Worm (Caenorhabditis elegans) whole organism, L4 larva: Measurements from ENCODE around the gene ttr-5.

Experiments
- D1046.2 ChIP-seq: fragments of 200-800 bp; sonication (Bioruptor generic); IDR thresholded peaks from 2 replicates; pipeline ENCODE4 v1.3.6; 2022; ENCODE audit warnings: missing genetic modification characterization, missing compliant biosample characterization
- F10B5.3 ChIP-seq: sonication (generic microtip); optimal IDR thresholded peaks from 2 replicates; lab custom pipeline; 2016; ENCODE audit warnings: mild to moderate bottlenecking, missing genetic modification characterization, missing compliant biosample characterization
- F26F4.8 ChIP-seq: fragments of 200-800 bp; sonication (Bioruptor generic); conservative IDR thresholded peaks from 2 replicates; pipeline ENCODE4 v1.3.6; 2022; ENCODE audit warnings: missing genetic modification characterization, missing compliant biosample characterization
- T20F7.1 ChIP-seq: fragments of 200-800 bp; sonication (Bioruptor generic); optimal IDR thresholded peaks from 2 replicates; lab custom pipeline; 2018; ENCODE audit warnings: mild to moderate bottlenecking, missing genetic modification characterization, missing compliant biosample characterization
- T26A8.4 ChIP-seq: fragments of 200-800 bp; sonication (Bioruptor generic); IDR thresholded peaks from 2 replicates; pipeline ENCODE4 v1.3.6; 2022; ENCODE audit warnings: missing genetic modification characterization, missing compliant biosample characterization
- Y105C5A.15 ChIP-seq: fragments of 200-800 bp; sonication (Bioruptor generic); IDR thresholded peaks from 2 replicates; pipeline ENCODE4 v1.3.6; 2022; ENCODE audit warnings: missing genetic modification characterization, missing compliant biosample characterization
- Y75B8A.6 ChIP-seq: fragments of 200-800 bp; sonication (Bioruptor generic); IDR thresholded peaks from 2 replicates; pipeline ENCODE4 v1.3.6; 2022; ENCODE audit warnings: missing genetic modification reagents, missing genetic modification characterization, missing compliant biosample characterization
- ZK546.5 ChIP-seq, 2 experiments: sonication (generic microtip); optimal IDR thresholded peaks; 2 replicates each; lab custom pipeline; 2017; ENCODE audit warnings: missing biosample characterization in 2 of 2, missing genetic modification characterization in 2 of 2
- aha-1 ChIP-seq: fragments of 150-350 bp; peaks from one replicate; lab custom pipeline; 2014; ENCODE audit warnings: missing biosample characterization, missing genetic modification characterization
- attf-4 ChIP-seq: sonication (generic microtip); optimal IDR thresholded peaks from 3 replicates; lab custom pipeline; 2017; ENCODE audit warnings: missing biosample characterization, missing genetic modification characterization
- ceh-20 ChIP-seq: fragments of 200-800 bp; sonication (Bioruptor generic); IDR thresholded peaks from 2 replicates; pipeline ENCODE4 v1.3.6; 2022; ENCODE audit warnings: missing genetic modification reagents, missing genetic modification characterization, missing compliant biosample characterization
- ceh-28 ChIP-seq: fragments of 150-350 bp; optimal IDR thresholded peaks from 2 replicates; lab custom pipeline; 2014; ENCODE audit warnings: missing biosample characterization, missing genetic modification reagents, missing genetic modification characterization
- ceh-44 ChIP-seq: fragments of 200-800 bp; sonication (Bioruptor generic); IDR thresholded peaks from 2 replicates; pipeline ENCODE4 v1.3.6; 2022; ENCODE audit warnings: missing genetic modification reagents, missing genetic modification characterization, missing compliant biosample characterization
- ceh-82 ChIP-seq: sonication (generic microtip); optimal IDR thresholded peaks from 2 replicates; lab custom pipeline; 2017; ENCODE audit warnings: missing biosample characterization, missing genetic modification characterization
- ctbp-1 ChIP-seq: fragments of 200-800 bp; sonication (Bioruptor generic); IDR thresholded peaks from 2 replicates; pipeline ENCODE4 v1.3.6; 2022; ENCODE audit warnings: missing genetic modification reagents, missing genetic modification characterization, missing compliant biosample characterization
- daf-12 ChIP-seq: fragments of 150-350 bp; optimal IDR thresholded peaks from 2 replicates; lab custom pipeline; 2014; ENCODE audit warnings: missing biosample characterization, missing genetic modification reagents, missing genetic modification characterization
- daf-16 ChIP-seq, 3 experiments: sonication (generic microtip); optimal IDR thresholded peaks; 2 replicates each; lab custom pipeline; 2016 to 2017; ENCODE audit warnings: missing genetic modification characterization in 3 of 3, missing genetic modification reagents in 3 of 3, mild to moderate bottlenecking in 2 of 3, missing compliant biosample characterization in 2 of 3, missing biosample characterization in 1 of 3, moderate library complexity in 1 of 3
- dmd-6 ChIP-seq: fragments of 200-800 bp; sonication (Bioruptor generic); IDR thresholded peaks from 2 replicates; pipeline ENCODE4 v1.3.6; 2022; ENCODE audit warnings: missing genetic modification reagents, missing genetic modification characterization, missing compliant biosample characterization
- dmd-9 ChIP-seq: fragments of 200-800 bp; sonication (Bioruptor generic); IDR thresholded peaks from 2 replicates; pipeline ENCODE4 v1.3.6; 2022; ENCODE audit warnings: missing genetic modification reagents, missing genetic modification characterization, missing compliant biosample characterization
- dpl-1 ChIP-seq: fragments of 150-350 bp; optimal IDR thresholded peaks from 2 replicates; lab custom pipeline; 2014; ENCODE audit warnings: missing biosample characterization, missing genetic modification reagents, missing genetic modification characterization
- hlh-11 ChIP-seq: fragments of 200-800 bp; sonication (Bioruptor generic); optimal IDR thresholded peaks from 2 replicates; lab custom pipeline; 2018; ENCODE audit warnings: mild to moderate bottlenecking, missing genetic modification characterization, missing compliant biosample characterization
- lin-29 ChIP-seq: fragments of 200-800 bp; sonication (Bioruptor generic); IDR thresholded peaks from 2 replicates; pipeline ENCODE4 v1.3.6; 2022; ENCODE audit warnings: missing genetic modification reagents, missing genetic modification characterization, missing compliant biosample characterization
- lir-3 ChIP-seq: sonication (generic microtip); optimal IDR thresholded peaks from 2 replicates; lab custom pipeline; 2016; ENCODE audit warnings: mild to moderate bottlenecking, missing genetic modification characterization, missing compliant biosample characterization
- lsy-2 ChIP-seq, 2 experiments: fragments of 150-350 bp in 1 of 2; sonication (generic microtip) in 1 of 2; optimal IDR thresholded peaks; 2 replicates each; lab custom pipeline; 2014 to 2017; ENCODE audit warnings: missing biosample characterization in 2 of 2, missing genetic modification characterization in 2 of 2
- madf-9 ChIP-seq: fragments of 200-800 bp; sonication (Bioruptor generic); conservative IDR thresholded peaks from 2 replicates; pipeline ENCODE4 v1.3.6; 2022; ENCODE audit warnings: missing genetic modification reagents, missing genetic modification characterization, missing compliant biosample characterization
- mdl-1 ChIP-seq, 2 experiments: fragments of 150-350 bp in 1 of 2; sonication (generic microtip) in 1 of 2; optimal IDR thresholded peaks; 2 replicates each; lab custom pipeline; 2014 to 2017; ENCODE audit warnings: missing biosample characterization in 2 of 2, missing genetic modification characterization in 2 of 2
- mes-2 ChIP-seq: sonication (generic microtip); optimal IDR thresholded peaks from 2 replicates; lab custom pipeline; 2016; ENCODE audit warnings: missing genotype, mild to moderate bottlenecking, missing genetic modification characterization, missing compliant biosample characterization; ENCODE audit not compliant: poor library complexity, severe bottlenecking
- mxl-3 ChIP-seq: fragments of 200-800 bp; sonication (Bioruptor generic); optimal IDR thresholded peaks from 2 replicates; lab custom pipeline; 2018; ENCODE audit warnings: mild to moderate bottlenecking, missing genetic modification characterization, missing compliant biosample characterization
- nhr-10 ChIP-seq: fragments of 150-350 bp; optimal IDR thresholded peaks from 2 replicates; lab custom pipeline; 2014; ENCODE audit warnings: missing biosample characterization, missing genetic modification characterization
- nhr-111 ChIP-seq: fragments of 200-800 bp; sonication (Bioruptor generic); optimal IDR thresholded peaks from 2 replicates; lab custom pipeline; 2018; ENCODE audit warnings: mild to moderate bottlenecking, missing genetic modification characterization, missing compliant biosample characterization
- nhr-41 ChIP-seq: fragments of 200-800 bp; sonication (Bioruptor generic); IDR thresholded peaks from 2 replicates; pipeline ENCODE4 v1.3.6; 2022; ENCODE audit warnings: missing genetic modification reagents, missing genetic modification characterization, missing compliant biosample characterization
- nhr-77 ChIP-seq: fragments of 150-350 bp; optimal IDR thresholded peaks from 2 replicates; lab custom pipeline; 2014; ENCODE audit warnings: missing biosample characterization, missing genetic modification characterization
- php-3 ChIP-seq: fragments of 200-800 bp; sonication (Bioruptor generic); IDR thresholded peaks from 2 replicates; pipeline ENCODE4 v1.3.6; 2022; ENCODE audit warnings: missing genetic modification reagents, missing genetic modification characterization, missing compliant biosample characterization
- rbr-2 ChIP-seq: sonication (generic microtip); optimal IDR thresholded peaks from 2 replicates; lab custom pipeline; 2016; ENCODE audit warnings: missing genotype, missing genetic modification characterization, missing compliant biosample characterization
- sdz-12 ChIP-seq: fragments of 200-800 bp; sonication (Bioruptor generic); optimal IDR thresholded peaks from 2 replicates; lab custom pipeline; 2018; ENCODE audit warnings: mild to moderate bottlenecking, missing genetic modification characterization, missing compliant biosample characterization
- spr-3 ChIP-seq: fragments of 200-800 bp; sonication (Bioruptor generic); optimal IDR thresholded peaks from 2 replicates; lab custom pipeline; 2018; ENCODE audit warnings: mild to moderate bottlenecking, missing genetic modification characterization, missing compliant biosample characterization
- tag-97 ChIP-seq: fragments of 200-800 bp; sonication (Bioruptor generic); IDR thresholded peaks from 2 replicates; pipeline ENCODE4 v1.3.6; 2022; ENCODE audit warnings: missing genetic modification characterization, missing compliant biosample characterization
- unc-62 ChIP-seq, 3 experiments: fragments of 150-350 bp in 1 of 3; sonication (generic microtip); optimal IDR thresholded peaks in 2 of 3; peaks in 1 of 3; 1 replicate in 1 of 3; 2 replicates in 2 of 3; lab custom pipeline; 2014 to 2017; ENCODE audit warnings: missing biosample characterization in 3 of 3, missing genetic modification characterization in 3 of 3, missing genetic modification reagents in 3 of 3, missing genotype in 1 of 3
- vab-7 ChIP-seq: fragments of 200-800 bp; sonication (Bioruptor generic); IDR thresholded peaks from 2 replicates; pipeline ENCODE4 v1.3.6; 2022; ENCODE audit warnings: missing genetic modification reagents, missing genetic modification characterization, missing compliant biosample characterization
- zfp-3 ChIP-seq: fragments of 200-800 bp; sonication (Bioruptor generic); conservative IDR thresholded peaks from 2 replicates; pipeline ENCODE4 v1.3.6; 2022; ENCODE audit warnings: missing genetic modification reagents, missing genetic modification characterization, missing compliant biosample characterization
- ztf-7 ChIP-seq: fragments of 150-350 bp; optimal IDR thresholded peaks from 2 replicates; lab custom pipeline; 2014; ENCODE audit warnings: missing biosample characterization, missing genetic modification characterization

The ttr-5 gene

ce11 chrIII:9326528-9326927 lies 3.6 kb upstream of the ttr-5 start (continued):
- no peak for TF ChIP-seq nhr-10
- no peak for TF ChIP-seq ctbp-1 (GFP tag; lab: Robert Waterston, UW)
- no peak for TF ChIP-seq dpl-1
- TF ChIP-seq mdl-1 (tag; optimal IDR thresholded peaks at IDR 0.05; lab: Kevin White, UChicago), result peak in 1 of 2 experiments; percentile 63
- TF ChIP-seq T20F7.1 (GFP tag; lab: Kevin White, UChicago), result no peak
- peak; percentile 92 for TF ChIP-seq hlh-11 (tag; lab: Kevin White, UChicago)
- no peak for TF ChIP-seq tag-97
- TF ChIP-seq D1046.2 (GFP tag; lab: Robert Waterston, UW), result no peak
- no peak for TF ChIP-seq madf-9 (GFP tag; lab: Robert Waterston, UW)
- peak; percentile 63 for TF ChIP-seq mxl-3
- TF ChIP-seq dmd-6 (GFP tag; lab: Robert Waterston, UW), result peak; percentile 97
- no peak for TF ChIP-seq spr-3 (GFP tag; lab: Kevin White, UChicago)
- TF ChIP-seq ceh-20 (GFP tag; lab: Robert Waterston, UW), result no peak
- TF ChIP-seq ztf-7 (tag; lab: Kevin White, UChicago), result no peak
- no peak for TF ChIP-seq nhr-111 (GFP tag; lab: Kevin White, UChicago)
- TF ChIP-seq php-3 (GFP tag; lab: Robert Waterston, UW), result peak; percentile 75
- no peak for TF ChIP-seq T26A8.4 (GFP tag; lab: Robert Waterston, UW)
- TF ChIP-seq rbr-2 (tag; lab: Kevin White, UChicago), result no peak
- TF ChIP-seq F10B5.3, result no peak
- peak in 1 of 2 experiments; percentile 48 for TF ChIP-seq daf-16 (GFP tag; optimal IDR thresholded peaks at IDR 0.05; lab: Kevin White, UChicago)
- TF ChIP-seq daf-16 (tag; optimal IDR thresholded peaks at IDR 0.05; lab: Kevin White, UChicago), result peak; percentile 69
- no peak for TF ChIP-seq ceh-44 (GFP tag; lab: Robert Waterston, UW)
- TF ChIP-seq mes-2 (tag; lab: Kevin White, UChicago), result no peak
- no peak for TF ChIP-seq lsy-2 (tag; optimal IDR thresholded peaks at IDR 0.05; lab: Kevin White, UChicago)
- no peak for TF ChIP-seq F26F4.8
- no peak for TF ChIP-seq ZK546.5 (tag; optimal IDR thresholded peaks at IDR 0.05; lab: Kevin White, UChicago)
- TF ChIP-seq dmd-9 (GFP tag; lab: Robert Waterston, UW), result no peak
- TF ChIP-seq sdz-12 (GFP tag; lab: Kevin White, UChicago), result no peak
- TF ChIP-seq zfp-3 (GFP tag; lab: Robert Waterston, UW), result no peak
- no peak for TF ChIP-seq vab-7 (GFP tag; lab: Robert Waterston, UW)
- no peak for TF ChIP-seq lir-3 (tag; lab: Kevin White, UChicago)
- TF ChIP-seq lin-29 (GFP tag; lab: Robert Waterston, UW), result no peak
- no peak for TF ChIP-seq Y105C5A.15 (GFP tag; lab: Robert Waterston, UW)
- TF ChIP-seq ceh-28 (tag; lab: Kevin White, UChicago), result no peak
- TF ChIP-seq daf-12 (tag; lab: Kevin White, UChicago), result no peak
- TF ChIP-seq Y75B8A.6 (GFP tag; lab: Robert Waterston, UW), result no peak
- no peak for TF ChIP-seq attf-4 (tag; lab: Kevin White, UChicago)

- no peak for TF ChIP-seq nhr-77
- peak; percentile 93 for TF ChIP-seq aha-1 (tag; lab: Kevin White, UChicago)
- no peak for TF ChIP-seq nhr-41 (GFP tag; lab: Robert Waterston, UW)
- TF ChIP-seq php-3 (GFP tag; lab: Robert Waterston, UW), result no peak
- no peak for TF ChIP-seq ceh-82 (tag; lab: Kevin White, UChicago)
- TF ChIP-seq unc-62 (GFP tag; optimal IDR thresholded peaks at IDR 0.05 in 1 of 2; lab: Kevin White, UChicago), result no peak
- TF ChIP-seq unc-62 (tag; optimal IDR thresholded peaks at IDR 0.05; lab: Kevin White, UChicago), result no peak
- no peak for TF ChIP-seq ceh-44 (GFP tag; lab: Robert Waterston, UW)
Measured at ce11 chrIII:9327910-9328309, 2.2 kb upstream of the ttr-5 start.
